Worm (Caenorhabditis elegans) whole organism, L2 larva: ENCODE measurements around the gene fbl-1.

Source experiments
- C34F6.9 ChIP-seq: fragments of 150-350 bp; optimal IDR thresholded peaks from 2 replicates; lab custom pipeline; 2014; ENCODE audit warnings: missing biosample characterization, missing genetic modification characterization
- F13H6.1 ChIP-seq: sonication (generic microtip); optimal IDR thresholded peaks from 2 replicates; lab custom pipeline; 2016; ENCODE audit warnings: missing genetic modification characterization, missing compliant biosample characterization
- Y55F3AM.14 ChIP-seq: fragments of 200-800 bp; sonication (Bioruptor generic); optimal IDR thresholded peaks from 2 replicates; lab custom pipeline; 2018; ENCODE audit warnings: mild to moderate bottlenecking, missing genetic modification characterization, missing compliant biosample characterization
- alr-1 ChIP-seq: fragments of 150-350 bp; optimal IDR thresholded peaks from 2 replicates; lab custom pipeline; 2014; ENCODE audit warnings: missing biosample characterization, missing genetic modification characterization
- aly-2 ChIP-seq: fragments of 150-350 bp; optimal IDR thresholded peaks from 2 replicates; lab custom pipeline; 2014; ENCODE audit warnings: missing biosample characterization, missing genetic modification characterization
- ama-1 ChIP-seq: fragments of 150-350 bp; optimal IDR thresholded peaks from 2 replicates; lab custom pipeline; 2018; ENCODE audit warnings: inconsistent platforms
- blmp-1 ChIP-seq: sonication (generic microtip); optimal IDR thresholded peaks from 2 replicates; lab custom pipeline; 2017; ENCODE audit warnings: missing genetic modification characterization, mild to moderate bottlenecking, missing compliant biosample characterization, antibody characterized with exemption, moderate library complexity; ENCODE audit not compliant: insufficient read depth
- ceh-16 ChIP-seq: fragments of 150-350 bp; optimal IDR thresholded peaks from 2 replicates; lab custom pipeline; 2014; ENCODE audit warnings: missing biosample characterization, missing genetic modification characterization
- crh-2 ChIP-seq: sonication (generic microtip); optimal IDR thresholded peaks from 2 replicates; lab custom pipeline; 2017; ENCODE audit warnings: missing biosample characterization, missing genetic modification characterization
- dmd-4 ChIP-seq: sonication (generic microtip); optimal IDR thresholded peaks from 2 replicates; lab custom pipeline; 2017; ENCODE audit warnings: missing biosample characterization, missing genetic modification characterization
- egl-27 ChIP-seq: sonication (generic microtip); optimal IDR thresholded peaks from 3 replicates; lab custom pipeline; 2017; ENCODE audit warnings: missing biosample characterization, missing genetic modification reagents, missing genetic modification characterization
- elt-3 ChIP-seq: sonication (generic microtip); optimal IDR thresholded peaks from 2 replicates; lab custom pipeline; 2017; ENCODE audit warnings: missing biosample characterization, missing genetic modification characterization
- fos-1 ChIP-seq: fragments of 150-350 bp; optimal IDR thresholded peaks from 2 replicates; lab custom pipeline; 2014; ENCODE audit warnings: missing biosample characterization, missing genetic modification characterization
- gmeb-1 ChIP-seq: fragments of 150-350 bp; optimal IDR thresholded peaks from 2 replicates; lab custom pipeline; 2014; ENCODE audit warnings: missing biosample characterization, missing genetic modification characterization
- lin-13 ChIP-seq: fragments of 150-350 bp; optimal IDR thresholded peaks from 2 replicates; lab custom pipeline; 2014; ENCODE audit warnings: missing biosample characterization, missing genetic modification reagents, missing genetic modification characterization
- lin-39 ChIP-seq: fragments of 150-350 bp; optimal IDR thresholded peaks from 2 replicates; lab custom pipeline; 2014; ENCODE audit warnings: missing biosample characterization, missing genetic modification reagents, missing genetic modification characterization
- lsy-2 ChIP-seq, 2 experiments: fragments of 150-350 bp in 1 of 2; sonication (generic microtip) in 1 of 2; optimal IDR thresholded peaks; 2 replicates each; lab custom pipeline; 2014 to 2017; ENCODE audit warnings: missing biosample characterization in 2 of 2, missing genetic modification characterization in 2 of 2
- mbf-1 ChIP-seq: sonication (generic microtip); optimal IDR thresholded peaks from 2 replicates; lab custom pipeline; 2017; ENCODE audit warnings: missing biosample characterization, missing genetic modification characterization
- nhr-10 ChIP-seq: sonication (generic microtip); optimal IDR thresholded peaks from 2 replicates; lab custom pipeline; 2017; ENCODE audit warnings: missing biosample characterization, missing genetic modification characterization
- nhr-11 ChIP-seq: fragments of 150-350 bp; optimal IDR thresholded peaks from 2 replicates; lab custom pipeline; 2014; ENCODE audit warnings: missing biosample characterization, missing genetic modification characterization
- nhr-129 ChIP-seq: fragments of 150-350 bp; optimal IDR thresholded peaks from 2 replicates; lab custom pipeline; 2014; ENCODE audit warnings: missing biosample characterization, missing genetic modification characterization
- nhr-21 ChIP-seq: fragments of 150-350 bp; optimal IDR thresholded peaks from 2 replicates; lab custom pipeline; 2014; ENCODE audit warnings: missing biosample characterization, missing genetic modification characterization
- nhr-25 ChIP-seq: fragments of 150-350 bp; sonication (generic microtip); optimal IDR thresholded peaks from 3 replicates; lab custom pipeline; 2014; ENCODE audit warnings: missing biosample characterization, missing genetic modification characterization
- nhr-77 ChIP-seq: fragments of 150-350 bp; optimal IDR thresholded peaks from 2 replicates; lab custom pipeline; 2014; ENCODE audit warnings: missing biosample characterization, missing genetic modification characterization
- sem-4 ChIP-seq: fragments of 150-350 bp; optimal IDR thresholded peaks from 2 replicates; lab custom pipeline; 2014; ENCODE audit warnings: missing biosample characterization, missing genetic modification reagents, missing genetic modification characterization
- skn-1 ChIP-seq: sonication (generic microtip); optimal IDR thresholded peaks from 2 replicates; lab custom pipeline; 2017; ENCODE audit warnings: missing biosample characterization, missing genetic modification characterization
- sma-3 ChIP-seq: sonication (generic microtip); optimal IDR thresholded peaks from 2 replicates; lab custom pipeline; 2016; ENCODE audit warnings: missing genetic modification reagents, missing genetic modification characterization, missing compliant biosample characterization
- sma-9 ChIP-seq, 2 experiments: fragments of 150-350 bp in 1 of 2; sonication (generic microtip) in 1 of 2; optimal IDR thresholded peaks; 2 replicates each; lab custom pipeline; 2014 to 2016; ENCODE audit warnings: missing genetic modification characterization in 2 of 2, mild to moderate bottlenecking in 1 of 2, missing biosample characterization in 1 of 2, missing compliant biosample characterization in 1 of 2, missing genetic modification reagents in 1 of 2, moderate library complexity in 1 of 2
- unc-55 ChIP-seq: fragments of 150-350 bp; sonication (generic microtip); optimal IDR thresholded peaks from 3 replicates; lab custom pipeline; 2014; ENCODE audit warnings: missing biosample characterization, missing genetic modification reagents, missing genetic modification characterization

Gene fbl-1

ce11 chrIV:9527002-9527401 lies 13.6 kb upstream of the fbl-1 start:
- TF ChIP-seq lin-13 (GFP tag; lab: Kevin White, UChicago) (no peak), unc-55 (GFP tag; lab: Kevin White, UChicago) (no peak), mbf-1 (tag; lab: Kevin White, UChicago) (no peak), sma-9 (GFP tag; optimal IDR thresholded peaks at IDR 0.05; lab: Kevin White, UChicago) (no peak), sma-9 (tag; optimal IDR thresholded peaks at IDR 0.05; lab: Kevin White, UChicago) (no peak), skn-1 (tag; lab: Kevin White, UChicago) (no peak), sma-3 (GFP tag; lab: Kevin White, UChicago) (no peak), fos-1 (tag; lab: Kevin White, UChicago) (peak; percentile 5), nhr-10 (tag; lab: Kevin White, UChicago) (no peak)
- TF ChIP-seq, all 48 proteins: peak for 1

ce11 chrIV:9529647-9530046 lies 11.0 kb upstream of the fbl-1 start, which contains the start of gene elo-7:
Gene elo-7 (plus strand): TSS chrIV:9529947.
- no peak for TF ChIP-seq blmp-1 (tag; lab: Kevin White, UChicago)
- no peak for TF ChIP-seq gmeb-1 (tag; lab: Kevin White, UChicago)
- TF ChIP-seq nhr-10 (tag; lab: Kevin White, UChicago) = no peak
- no peak for TF ChIP-seq F13H6.1 (tag; lab: Kevin White, UChicago)
- TF ChIP-seq nhr-11 = no peak
- TF ChIP-seq unc-55 (GFP tag; lab: Kevin White, UChicago) = no peak
- no peak for TF ChIP-seq Y55F3AM.14 (GFP tag; lab: Kevin White, UChicago)
- no peak for TF ChIP-seq crh-2 (tag; lab: Kevin White, UChicago)
- no peak for TF ChIP-seq nhr-21 (tag; lab: Kevin White, UChicago)
- no peak for TF ChIP-seq elt-3 (tag; lab: Kevin White, UChicago)

ce11 chrIV:9530768-9531167 lies 9.8 kb upstream of the fbl-1 start:
- TF ChIP-seq nhr-10 (tag; lab: Kevin White, UChicago) = no peak
- no peak for TF ChIP-seq nhr-129 (tag; lab: Kevin White, UChicago)
- no peak for TF ChIP-seq elt-3 (tag; lab: Kevin White, UChicago)
- TF ChIP-seq nhr-77 (tag; lab: Kevin White, UChicago) = no peak
- TF ChIP-seq C34F6.9 (tag; lab: Kevin White, UChicago) = no peak
- TF ChIP-seq aly-2 (tag; lab: Kevin White, UChicago) = no peak
- TF ChIP-seq nhr-25 (tag; lab: Kevin White, UChicago) = no peak
- no peak for TF ChIP-seq sem-4 (tag; lab: Kevin White, UChicago)

- TF ChIP-seq alr-1 (tag; lab: Kevin White, UChicago) (no peak), ceh-16 (no peak)
- TF ChIP-seq, all 48 proteins: peak for 0
Observed at ce11 chrIV:9533071-9533470, 7.5 kb upstream of the fbl-1 start, which contains the start of gene F56H11.2. Gene F56H11.2 (minus strand): TSS chrIV:9533171.

- TF ChIP-seq ama-1 (lab: Kevin White, UChicago) (no peak), fos-1 (tag; lab: Kevin White, UChicago) (peak; percentile 9), nhr-77 (tag; lab: Kevin White, UChicago) (no peak), ceh-16 (peak; percentile 72), egl-27 (peak; percentile 27), lsy-2 (tag; optimal IDR thresholded peaks at IDR 0.05; lab: Kevin White, UChicago) (peak in 1 of 2 experiments; percentile 34), nhr-25 (tag; lab: Kevin White, UChicago) (peak; percentile 89), sma-9 (GFP tag; optimal IDR thresholded peaks at IDR 0.05; lab: Kevin White, UChicago) (peak; percentile 61), sma-9 (tag; optimal IDR thresholded peaks at IDR 0.05; lab: Kevin White, UChicago) (no peak), gmeb-1 (tag; lab: Kevin White, UChicago) (peak; percentile 50), nhr-129 (tag; lab: Kevin White, UChicago) (peak; percentile 63), F13H6.1 (tag; lab: Kevin White, UChicago) (peak; percentile 9), lin-39 (tag; lab: Kevin White, UChicago) (no peak), skn-1 (tag; lab: Kevin White, UChicago) (no peak), sma-3 (GFP tag; lab: Kevin White, UChicago) (peak; percentile 79), dmd-4 (tag; lab: Kevin White, UChicago) (no peak), C34F6.9 (tag; lab: Kevin White, UChicago) (peak; percentile 20), blmp-1 (tag; lab: Kevin White, UChicago) (peak; percentile 67), nhr-21 (tag; lab: Kevin White, UChicago) (peak; percentile 41), crh-2 (tag; lab: Kevin White, UChicago) (peak; percentile 38)
- TF ChIP-seq, all 48 proteins: peak for 14
Observed at ce11 chrIV:9534342-9534741, 6.3 kb upstream of the fbl-1 start.
